Fruit fly (Drosophila melanogaster): Measurements from ENCODE around the gene TBC1d7.

TBC1d7 gene

DNA sequence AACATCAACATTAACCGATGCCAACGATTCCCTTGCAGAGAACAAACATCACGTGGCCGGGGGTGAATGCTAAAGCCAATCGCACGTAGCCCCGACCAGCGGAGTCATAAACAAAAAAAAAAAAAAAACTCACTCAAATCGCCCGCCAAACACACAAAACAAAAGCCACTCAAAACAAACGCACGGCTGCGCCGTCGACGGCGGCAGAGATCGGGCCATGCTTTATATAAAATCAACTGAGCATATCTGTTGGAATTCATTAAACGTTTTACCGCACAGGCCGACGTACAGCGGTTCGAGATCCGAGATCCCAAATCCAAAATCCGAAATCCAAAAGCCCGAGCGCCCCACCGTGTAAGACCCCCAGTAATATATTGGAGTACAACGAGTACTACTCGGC is 10.9 kb downstream of the TBC1d7 start, which contains the start of gene CG13606:
CG13606 (plus strand) TSS at position 250 of the 400 bp plus-strand sequence.
- no peak for TF ChIP-seq psq (optimal IDR thresholded peaks at IDR 0.05)
- TF ChIP-seq ttk (optimal IDR thresholded peaks at IDR 0.05), result no peak
- TF ChIP-seq h (optimal IDR thresholded peaks at IDR 0.05), result no peak
- no peak for TF ChIP-seq insv (optimal IDR thresholded peaks at IDR 0.05)
- no peak for TF ChIP-seq Myc (optimal IDR thresholded peaks at IDR 0.05)
- TF ChIP-seq Sin3A (optimal IDR thresholded peaks at IDR 0.05), result no peak

- no peak for TF ChIP-seq insv (optimal IDR thresholded peaks at IDR 0.05)
- TF ChIP-seq Sin3A (optimal IDR thresholded peaks at IDR 0.05), result no peak
- TF ChIP-seq psq (optimal IDR thresholded peaks at IDR 0.05), result no peak
- TF ChIP-seq h (optimal IDR thresholded peaks at IDR 0.05), result no peak
- no peak for TF ChIP-seq ttk (optimal IDR thresholded peaks at IDR 0.05)
- TF ChIP-seq Myc (optimal IDR thresholded peaks at IDR 0.05), result no peak
Measured at dm6 chr3R:24186188-24186587, 24.7 kb downstream of the TBC1d7 start, which contains the start of gene mora. Gene mora (plus strand): TSS chr3R:24186359.

dm6 chr3R:24188619-24189018 is 27.1 kb downstream of the TBC1d7 start, which contains the start of gene CG5515:
Gene CG5515 (minus strand): TSS chr3R:24188896.
- no peak for TF ChIP-seq ttk (optimal IDR thresholded peaks at IDR 0.05)
- TF ChIP-seq Myc (optimal IDR thresholded peaks at IDR 0.05), result no peak
- no peak for TF ChIP-seq insv (optimal IDR thresholded peaks at IDR 0.05)

- TF ChIP-seq Sin3A (optimal IDR thresholded peaks at IDR 0.05) (no peak), ttk (optimal IDR thresholded peaks at IDR 0.05) (no peak), psq (optimal IDR thresholded peaks at IDR 0.05) (no peak), Myc (optimal IDR thresholded peaks at IDR 0.05) (no peak), h (optimal IDR thresholded peaks at IDR 0.05) (no peak)
Measured at dm6 chr3R:24193373-24193879, 31.9 kb downstream of the TBC1d7 start, which contains the start of the genes SMC6 and CG6204. Gene SMC6 (minus strand): TSS chr3R:24193423. Gene CG6204 (plus strand): TSS chr3R:24193832.

dm6 chr3R:24202723-24203122 is 41.2 kb downstream of the TBC1d7 start:
- TF ChIP-seq Sin3A (optimal IDR thresholded peaks at IDR 0.05) (no peak), insv (optimal IDR thresholded peaks at IDR 0.05) (no peak), h (optimal IDR thresholded peaks at IDR 0.05) (no peak), psq (optimal IDR thresholded peaks at IDR 0.05) (no peak), Myc (optimal IDR thresholded peaks at IDR 0.05) (no peak), ttk (optimal IDR thresholded peaks at IDR 0.05) (no peak)

- TF ChIP-seq insv (optimal IDR thresholded peaks at IDR 0.05), result no peak
- TF ChIP-seq ttk (optimal IDR thresholded peaks at IDR 0.05), result no peak
- TF ChIP-seq h (optimal IDR thresholded peaks at IDR 0.05), result no peak
- TF ChIP-seq Sin3A (optimal IDR thresholded peaks at IDR 0.05), result no peak
- no peak for TF ChIP-seq Myc (optimal IDR thresholded peaks at IDR 0.05)
- TF ChIP-seq psq (optimal IDR thresholded peaks at IDR 0.05), result no peak
Measured at dm6 chr3R:24203426-24203825, 41.9 kb downstream of the TBC1d7 start.

- TF ChIP-seq Myc (optimal IDR thresholded peaks at IDR 0.05) (no peak), Sin3A (optimal IDR thresholded peaks at IDR 0.05) (no peak), ttk (optimal IDR thresholded peaks at IDR 0.05) (no peak), psq (optimal IDR thresholded peaks at IDR 0.05) (no peak), insv (optimal IDR thresholded peaks at IDR 0.05) (no peak), h (optimal IDR thresholded peaks at IDR 0.05) (no peak)
Measured at dm6 chr3R:24204022-24204421, 42.5 kb downstream of the TBC1d7 start.

dm6 chr3R:24205234-24205894 is 43.8 kb downstream of the TBC1d7 start:
- no peak for TF ChIP-seq Sin3A (optimal IDR thresholded peaks at IDR 0.05)
- no peak for TF ChIP-seq ttk (optimal IDR thresholded peaks at IDR 0.05)
- TF ChIP-seq Myc (optimal IDR thresholded peaks at IDR 0.05), result no peak
- TF ChIP-seq h (optimal IDR thresholded peaks at IDR 0.05), result no peak
- TF ChIP-seq insv (optimal IDR thresholded peaks at IDR 0.05), result no peak
- no peak for TF ChIP-seq psq (optimal IDR thresholded peaks at IDR 0.05)

- TF ChIP-seq insv (optimal IDR thresholded peaks at IDR 0.05), result no peak
- TF ChIP-seq psq (optimal IDR thresholded peaks at IDR 0.05), result no peak
- no peak for TF ChIP-seq Myc (optimal IDR thresholded peaks at IDR 0.05)
- no peak for TF ChIP-seq ttk (optimal IDR thresholded peaks at IDR 0.05)
- TF ChIP-seq Sin3A (optimal IDR thresholded peaks at IDR 0.05), result no peak
- TF ChIP-seq h (optimal IDR thresholded peaks at IDR 0.05), result no peak
Measured at dm6 chr3R:24205935-24206334, 44.4 kb downstream of the TBC1d7 start.

- TF ChIP-seq psq (optimal IDR thresholded peaks at IDR 0.05) (no peak), ttk (optimal IDR thresholded peaks at IDR 0.05) (no peak), h (optimal IDR thresholded peaks at IDR 0.05) (no peak)
Measured at dm6 chr3R:24206341-24207114, 45.0 kb downstream of the TBC1d7 start.

Measured in Kc167 (cell line).